Worm (Caenorhabditis elegans) whole organism, mixed stage, embryonic: ENCODE data around the gene F35B12.10.
A peak's percentile ranks its signal among the peaks of the same experiment; 100 is the strongest.

Experiments
- M03D4.4 ChIP-seq: sonication (generic microtip); optimal IDR thresholded peaks from 2 replicates; lab custom pipeline; 2017; ENCODE audit warnings: mild to moderate bottlenecking, missing genetic modification characterization, missing compliant biosample characterization
- bed-3 ChIP-seq: fragments of 200-800 bp; sonication (Bioruptor generic); optimal IDR thresholded peaks from 3 replicates; lab custom pipeline; 2018; ENCODE audit warnings: mild to moderate bottlenecking, missing genetic modification characterization, moderate library complexity, missing compliant biosample characterization
- ceh-39 ChIP-seq: fragments of 150-350 bp; optimal IDR thresholded peaks from 2 replicates; lab custom pipeline; 2014; ENCODE audit warnings: missing biosample characterization, missing genetic modification characterization
- ceh-43 ChIP-seq: fragments of 200-800 bp; sonication (Bioruptor generic); optimal IDR thresholded peaks from 2 replicates; lab custom pipeline; 2018; ENCODE audit warnings: mild to moderate bottlenecking, missing genetic modification characterization, moderate library complexity, missing compliant biosample characterization
- ceh-83 ChIP-seq: fragments of 200-800 bp; sonication (Bioruptor generic); optimal IDR thresholded peaks from 2 replicates; lab custom pipeline; 2018; ENCODE audit warnings: mild to moderate bottlenecking, missing genetic modification characterization, missing compliant biosample characterization
- ces-1 ChIP-seq: fragments of 150-350 bp; optimal IDR thresholded peaks from 2 replicates; lab custom pipeline; 2014; ENCODE audit warnings: missing biosample characterization, missing genetic modification reagents, missing genetic modification characterization
- cnd-1 ChIP-seq: fragments of 200-800 bp; sonication (Bioruptor generic); optimal IDR thresholded peaks from 2 replicates; lab custom pipeline; 2018; ENCODE audit warnings: mild to moderate bottlenecking, missing genetic modification characterization, missing compliant biosample characterization
- drap-1 ChIP-seq: fragments of 200-800 bp; sonication (Bioruptor generic); optimal IDR thresholded peaks from 3 replicates; lab custom pipeline; 2018; ENCODE audit warnings: mild to moderate bottlenecking, missing genetic modification characterization, missing compliant biosample characterization
- elt-3 ChIP-seq: fragments of 150-350 bp; optimal IDR thresholded peaks from 2 replicates; lab custom pipeline; 2014; ENCODE audit warnings: missing biosample characterization, missing genetic modification characterization
- ham-2 ChIP-seq: fragments of 200-800 bp; sonication (Bioruptor generic); optimal IDR thresholded peaks from 2 replicates; lab custom pipeline; 2018; ENCODE audit warnings: mild to moderate bottlenecking, missing genetic modification characterization, missing compliant biosample characterization
- hlh-1 ChIP-seq: fragments of 150-350 bp; optimal IDR thresholded peaks from 2 replicates; lab custom pipeline; 2014; ENCODE audit warnings: missing biosample characterization, missing genetic modification reagents, missing genetic modification characterization
- lin-13 ChIP-seq: fragments of 150-350 bp; optimal IDR thresholded peaks from 2 replicates; lab custom pipeline; 2014; ENCODE audit warnings: missing biosample characterization, missing genetic modification characterization
- mab-5 ChIP-seq: fragments of 150-350 bp; optimal IDR thresholded peaks from 2 replicates; lab custom pipeline; 2014; ENCODE audit warnings: missing biosample characterization, missing genetic modification characterization
- mls-2 ChIP-seq: sonication (generic microtip); optimal IDR thresholded peaks from 2 replicates; lab custom pipeline; 2016; ENCODE audit warnings: mild to moderate bottlenecking, missing genetic modification characterization, moderate library complexity, missing compliant biosample characterization
- nhr-12 ChIP-seq: fragments of 150-350 bp; optimal IDR thresholded peaks from 2 replicates; lab custom pipeline; 2014; ENCODE audit warnings: missing biosample characterization, missing genetic modification characterization
- nhr-2 ChIP-seq: fragments of 150-350 bp; optimal IDR thresholded peaks from 2 replicates; lab custom pipeline; 2014; ENCODE audit warnings: missing biosample characterization, missing genetic modification characterization
- nhr-237 ChIP-seq: fragments of 150-350 bp; optimal IDR thresholded peaks from 2 replicates; lab custom pipeline; 2014; ENCODE audit warnings: missing biosample characterization, missing genetic modification characterization
- nhr-28 ChIP-seq: fragments of 150-350 bp; optimal IDR thresholded peaks from 2 replicates; lab custom pipeline; 2014; ENCODE audit warnings: missing biosample characterization, missing genetic modification characterization
- nhr-76 ChIP-seq: sonication (generic microtip); optimal IDR thresholded peaks from 2 replicates; lab custom pipeline; 2017; ENCODE audit warnings: missing biosample characterization, missing genetic modification characterization
- pha-4 ChIP-seq: fragments of 150-350 bp; optimal IDR thresholded peaks from 2 replicates; lab custom pipeline; 2018; ENCODE audit warnings: missing biosample characterization, missing genetic modification reagents, missing genetic modification characterization
- snpc-4 ChIP-seq: fragments of 150-350 bp; optimal IDR thresholded peaks from 2 replicates; lab custom pipeline; 2014; ENCODE audit warnings: missing biosample characterization, missing genetic modification characterization
- tbx-8 ChIP-seq: fragments of 200-800 bp; sonication (Bioruptor generic); optimal IDR thresholded peaks from 2 replicates; lab custom pipeline; 2018; ENCODE audit warnings: mild to moderate bottlenecking, missing genetic modification characterization, moderate library complexity, missing compliant biosample characterization
- unc-120 ChIP-seq: sonication (generic microtip); optimal IDR thresholded peaks from 2 replicates; lab custom pipeline; 2017; ENCODE audit warnings: missing genetic modification characterization, missing compliant biosample characterization; ENCODE audit not compliant: poor library complexity, severe bottlenecking
- unc-39 ChIP-seq: fragments of 150-350 bp; optimal IDR thresholded peaks from 2 replicates; lab custom pipeline; 2014; ENCODE audit warnings: missing biosample characterization, missing genetic modification characterization
- zip-8 ChIP-seq: fragments of 150-350 bp; optimal IDR thresholded peaks from 2 replicates; lab custom pipeline; 2014; ENCODE audit warnings: missing biosample characterization, missing genetic modification characterization
- ztf-11 ChIP-seq: fragments of 150-350 bp; optimal IDR thresholded peaks from 2 replicates; lab custom pipeline; 2014; ENCODE audit warnings: missing biosample characterization, missing genetic modification characterization

The F35B12.10 gene

DNA sequence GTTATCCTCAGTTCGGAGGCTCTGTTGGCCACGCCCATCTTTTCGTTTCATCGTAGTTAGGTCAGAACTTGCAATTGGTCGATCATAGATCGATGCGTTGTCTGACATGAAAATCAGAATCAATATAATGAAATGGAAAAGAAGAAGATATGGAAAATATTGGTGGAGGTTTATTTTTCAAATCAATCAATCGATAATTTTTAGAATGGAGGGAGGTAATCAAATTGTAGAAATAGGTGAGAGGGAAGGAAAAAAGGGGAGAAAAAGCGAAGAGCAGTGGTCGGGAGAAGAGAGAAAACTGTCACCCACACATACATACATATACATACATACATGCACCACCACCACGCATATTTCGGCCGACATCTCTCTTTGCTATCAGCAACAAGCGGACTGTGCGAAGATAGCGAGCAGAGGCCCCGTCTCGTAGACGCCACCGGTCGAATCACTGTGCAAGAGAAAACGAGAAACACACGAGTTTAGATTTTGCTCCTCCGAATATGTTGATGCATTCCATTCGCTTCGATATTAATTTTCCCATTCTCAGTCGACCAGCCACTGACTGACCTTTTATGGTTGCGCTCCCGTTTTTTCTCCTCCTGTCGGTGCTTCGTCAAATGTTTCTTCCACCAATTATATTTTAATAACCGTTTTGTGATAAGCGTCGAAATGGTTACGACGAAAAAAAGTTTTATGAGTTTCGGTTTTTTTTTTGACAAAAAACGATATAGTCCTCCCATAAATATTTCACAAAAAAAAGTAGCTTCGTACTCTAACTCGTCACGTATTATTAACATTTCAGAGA lies at the start of gene F35B12.10:
TSS of gene F35B12.10 (minus strand) at position 51 of the 805 bp plus-strand sequence.
- TF ChIP-seq nhr-12 (tag; lab: Kevin White, UChicago) (no peak), ceh-83 (GFP tag; lab: Kevin White, UChicago) (no peak), ham-2 (GFP tag; lab: Kevin White, UChicago) (no peak), lin-13 (tag; lab: Kevin White, UChicago) (no peak), nhr-2 (tag; lab: Kevin White, UChicago) (no peak)

DNA sequence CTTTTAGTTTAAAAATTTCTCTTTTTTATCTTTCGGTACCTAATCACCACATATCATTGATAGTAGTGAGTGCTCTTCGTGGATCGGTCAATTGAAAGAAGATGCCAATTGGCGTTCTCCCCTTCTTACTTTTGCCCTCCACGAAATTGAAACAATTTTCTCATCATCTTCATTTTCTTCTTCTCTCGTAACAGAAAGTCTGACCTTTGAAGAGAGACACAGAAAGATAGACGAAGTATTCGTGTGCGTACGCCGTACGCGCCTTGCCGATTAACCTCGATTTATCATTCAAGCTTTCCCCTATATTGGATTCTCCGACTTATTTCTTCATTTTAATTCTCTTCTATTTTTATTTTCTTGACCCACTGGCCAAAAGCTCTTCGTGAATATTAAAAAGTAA lies 48.4 kb upstream of the F35B12.10 start:
- TF ChIP-seq pha-4 (no peak), ceh-39 (tag; lab: Kevin White, UChicago) (no peak), ceh-83 (GFP tag; lab: Kevin White, UChicago) (no peak), zip-8 (tag; lab: Kevin White, UChicago) (no peak), nhr-2 (tag; lab: Kevin White, UChicago) (no peak), unc-120 (peak; percentile 60), hlh-1 (peak; percentile 76), M03D4.4 (tag; lab: Kevin White, UChicago) (no peak)

DNA sequence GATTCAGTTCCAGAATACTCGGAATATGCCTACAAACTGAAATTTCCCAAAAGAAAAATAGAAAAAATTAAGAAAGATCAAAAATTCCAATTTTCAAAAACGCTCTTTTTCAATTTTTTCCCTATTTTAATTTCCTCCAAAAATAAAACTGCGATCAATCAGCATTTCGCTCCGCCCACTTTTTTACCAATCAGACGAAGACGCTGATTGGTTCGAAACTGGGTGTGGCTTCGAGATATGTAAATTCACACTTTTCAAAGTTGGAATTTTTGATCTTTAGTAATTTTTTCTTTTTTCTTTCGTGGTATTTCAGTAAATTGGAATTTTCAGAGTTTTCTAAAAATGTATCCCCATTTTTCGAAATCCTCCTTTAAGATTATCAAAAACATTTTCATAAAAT lies 48.0 kb upstream of the F35B12.10 start:
- no peak for TF ChIP-seq zip-8 (tag; lab: Kevin White, UChicago)
- TF ChIP-seq drap-1 (GFP tag; lab: Kevin White, UChicago) = no peak
- TF ChIP-seq ceh-83 (GFP tag; lab: Kevin White, UChicago) = no peak
- no peak for TF ChIP-seq mab-5 (tag; lab: Kevin White, UChicago)
- TF ChIP-seq snpc-4 = no peak
- TF ChIP-seq ceh-43 (GFP tag; lab: Kevin White, UChicago) = no peak
- no peak for TF ChIP-seq bed-3
- no peak for TF ChIP-seq nhr-28

DNA sequence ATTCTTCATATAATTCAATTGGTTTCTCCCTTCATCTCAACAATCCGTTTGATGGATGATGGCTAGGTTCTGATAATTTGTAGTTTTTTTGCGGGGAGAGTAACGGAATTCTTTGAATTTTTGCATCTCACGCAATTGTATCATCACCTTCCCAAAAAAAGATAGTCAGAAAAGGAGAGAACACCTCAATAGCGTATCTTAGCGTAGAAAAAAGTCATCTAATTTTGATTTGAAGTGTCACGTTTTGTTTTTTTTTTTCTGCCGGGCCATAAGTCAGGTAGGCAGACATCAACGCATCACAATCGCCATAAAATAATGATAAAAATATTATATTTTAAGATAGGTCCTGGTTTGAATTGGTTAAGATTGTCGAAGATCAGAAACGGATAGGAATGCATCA lies 47.4 kb upstream of the F35B12.10 start:
- no peak for TF ChIP-seq cnd-1 (tag; lab: Kevin White, UChicago)
- no peak for TF ChIP-seq tbx-8 (GFP tag; lab: Kevin White, UChicago)
- no peak for TF ChIP-seq M03D4.4 (tag; lab: Kevin White, UChicago)
- no peak for TF ChIP-seq nhr-76 (tag; lab: Kevin White, UChicago)
- no peak for TF ChIP-seq unc-39 (tag; lab: Kevin White, UChicago)
- no peak for TF ChIP-seq unc-120
- no peak for TF ChIP-seq drap-1 (GFP tag; lab: Kevin White, UChicago)
- TF ChIP-seq, all 35 proteins: peak for 0

DNA sequence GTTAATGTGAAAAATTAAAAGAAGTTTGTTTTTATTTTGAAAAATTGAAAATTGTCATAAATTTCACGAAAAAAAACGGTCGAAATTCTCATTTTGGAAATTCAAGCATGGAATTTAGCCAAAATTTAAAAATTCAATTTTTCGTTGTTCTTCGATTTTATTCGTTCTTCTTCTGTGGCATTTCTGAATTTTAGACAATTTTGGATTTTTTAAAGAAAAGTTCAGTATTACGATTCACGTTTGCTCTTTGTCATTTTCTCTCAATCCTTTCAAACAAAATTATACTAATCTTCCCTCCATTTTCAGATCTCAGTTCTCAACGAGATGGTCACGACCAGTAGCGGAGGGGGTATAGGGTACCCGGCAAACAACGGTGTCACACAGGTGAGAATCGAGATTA lies 46.6 kb upstream of the F35B12.10 start, which contains the start of gene ape-1:
TSS of gene ape-1 (plus strand) at position 301 of the 400 bp plus-strand sequence.
- TF ChIP-seq pha-4 (no peak), mab-5 (tag; lab: Kevin White, UChicago) (no peak), elt-3 (tag; lab: Kevin White, UChicago) (no peak), ham-2 (GFP tag; lab: Kevin White, UChicago) (no peak), nhr-2 (tag; lab: Kevin White, UChicago) (no peak), mls-2 (tag; lab: Kevin White, UChicago) (no peak), nhr-28 (no peak), ztf-11 (no peak), nhr-237 (no peak)

DNA sequence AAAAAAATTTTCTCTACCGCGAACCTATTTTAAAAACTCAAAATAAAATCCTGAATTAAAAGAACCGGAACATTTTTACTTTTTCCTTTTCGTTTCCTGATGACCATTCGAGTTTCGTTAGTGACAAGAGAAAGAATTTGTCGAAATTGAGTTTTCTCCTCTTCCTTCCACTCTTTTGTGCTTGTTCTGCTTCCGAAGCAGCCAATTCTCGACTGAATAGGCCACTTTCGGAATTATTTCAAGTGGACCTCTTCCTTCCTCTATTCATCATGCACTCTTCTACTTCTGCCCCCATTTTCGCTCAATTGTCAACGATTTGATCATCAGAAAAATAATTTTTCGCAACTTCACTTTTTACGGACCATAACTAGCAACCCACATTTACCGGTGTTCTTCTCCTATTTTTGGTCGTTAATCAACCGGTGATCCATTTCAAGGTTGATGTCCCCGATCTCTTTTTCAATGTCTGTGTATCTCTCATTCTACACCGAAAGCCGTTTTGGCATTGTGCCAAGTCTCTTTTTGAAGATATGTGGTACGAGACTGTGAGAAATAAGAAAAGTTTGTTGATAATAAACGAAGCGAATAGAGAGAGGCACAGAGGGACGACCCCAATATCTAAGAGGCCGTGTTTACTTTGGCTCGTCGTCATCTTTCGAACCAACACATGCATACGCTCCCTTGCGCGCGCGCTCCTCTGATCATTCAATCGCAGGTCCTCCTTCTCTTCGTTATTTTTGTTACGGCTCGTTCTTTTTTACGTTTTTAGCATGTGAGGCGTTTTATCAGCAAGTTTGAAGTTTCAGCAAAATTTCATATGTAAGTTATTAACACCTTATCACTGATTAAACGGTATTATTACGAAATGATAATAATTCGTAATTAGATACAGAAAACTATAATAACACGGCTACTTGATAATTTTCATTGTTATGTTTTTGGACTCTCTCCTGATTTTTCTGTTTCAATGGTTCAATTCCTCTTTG lies 45.8 kb upstream of the F35B12.10 start:
- TF ChIP-seq nhr-12 (tag; lab: Kevin White, UChicago) = no peak
- peak; percentile 90 for TF ChIP-seq ces-1
- TF ChIP-seq pha-4 = peak; percentile 43
- TF ChIP-seq, all 35 proteins: peak for 2
